Worm (Caenorhabditis elegans) whole organism, early embryonic: ENCODE measurements around the gene F42E11.3.

ENCODE experiments used
- B0310.2 ChIP-seq: sonication (generic microtip); optimal IDR thresholded peaks from 2 replicates; lab custom pipeline; 2016; ENCODE audit warnings: mild to moderate bottlenecking, missing genetic modification characterization, missing compliant biosample characterization
- F13C5.2 ChIP-seq: sonication (generic microtip); optimal IDR thresholded peaks from 2 replicates; lab custom pipeline; 2017; ENCODE audit warnings: mild to moderate bottlenecking, missing genetic modification characterization, inconsistent platforms, missing compliant biosample characterization
- aly-1 ChIP-seq: sonication (generic microtip); optimal IDR thresholded peaks from 2 replicates; lab custom pipeline; 2016; ENCODE audit warnings: missing genetic modification characterization, missing compliant biosample characterization
- ama-1 ChIP-seq: fragments of 150-350 bp; optimal IDR thresholded peaks from 2 replicates; lab custom pipeline; 2014
- ceh-13 ChIP-seq: fragments of 200-800 bp; sonication (Bioruptor generic); optimal IDR thresholded peaks from 2 replicates; lab custom pipeline; 2018; ENCODE audit warnings: mild to moderate bottlenecking, missing genetic modification characterization, missing compliant biosample characterization
- ceh-36 ChIP-seq: sonication (generic microtip); optimal IDR thresholded peaks from 2 replicates; lab custom pipeline; 2016; ENCODE audit warnings: missing genetic modification characterization, inconsistent platforms, missing compliant biosample characterization
- ets-7 ChIP-seq: sonication (generic microtip); optimal IDR thresholded peaks from 2 replicates; lab custom pipeline; 2016; ENCODE audit warnings: missing genotype, missing genetic modification characterization, missing compliant biosample characterization
- flt-1 ChIP-seq: fragments of 200-800 bp; sonication (Bioruptor generic); IDR thresholded peaks from 2 replicates; pipeline ENCODE4 v1.3.6; 2022; ENCODE audit warnings: missing genetic modification characterization, missing compliant biosample characterization
- hmbx-1 ChIP-seq: sonication (generic microtip); optimal IDR thresholded peaks from 2 replicates; lab custom pipeline; 2016; ENCODE audit warnings: mild to moderate bottlenecking, missing genetic modification characterization, missing compliant biosample characterization
- hmg-4 ChIP-seq: fragments of 200-800 bp; sonication (Bioruptor generic); optimal IDR thresholded peaks from 2 replicates; lab custom pipeline; 2018; ENCODE audit warnings: mild to moderate bottlenecking, missing genetic modification characterization, missing compliant biosample characterization
- hnd-1 ChIP-seq: sonication (generic microtip); optimal IDR thresholded peaks from 2 replicates; lab custom pipeline; 2016; ENCODE audit warnings: missing genetic modification characterization, missing compliant biosample characterization
- pes-1 ChIP-seq: fragments of 200-800 bp; sonication (Bioruptor generic); IDR thresholded peaks from 2 replicates; pipeline ENCODE4 v1.3.6; 2022; ENCODE audit warnings: missing genetic modification reagents, missing genetic modification characterization, missing compliant biosample characterization
- scrt-1 ChIP-seq: fragments of 200-800 bp; sonication (Bioruptor generic); IDR thresholded peaks from 2 replicates; pipeline ENCODE4 v1.3.6; 2022; ENCODE audit warnings: missing genetic modification characterization, missing compliant biosample characterization
- sea-1 ChIP-seq: fragments of 200-800 bp; sonication (Bioruptor generic); conservative IDR thresholded peaks from 2 replicates; pipeline ENCODE4 v1.3.6; 2022; ENCODE audit warnings: missing genetic modification characterization, missing compliant biosample characterization
- tbx-11 ChIP-seq: fragments of 200-800 bp; sonication (Bioruptor generic); IDR thresholded peaks from 2 replicates; pipeline ENCODE4 v1.3.6; 2022; ENCODE audit warnings: missing genetic modification characterization, missing compliant biosample characterization
- tbx-37 ChIP-seq: fragments of 200-800 bp; sonication (Bioruptor generic); conservative IDR thresholded peaks from 2 replicates; pipeline ENCODE4 v1.3.6; 2022; ENCODE audit warnings: missing genetic modification reagents, missing genetic modification characterization, missing compliant biosample characterization
- tra-4 ChIP-seq: sonication (generic microtip); optimal IDR thresholded peaks from 2 replicates; lab custom pipeline; 2017; ENCODE audit warnings: missing genetic modification characterization, missing compliant biosample characterization

The F42E11.3 gene

DNA sequence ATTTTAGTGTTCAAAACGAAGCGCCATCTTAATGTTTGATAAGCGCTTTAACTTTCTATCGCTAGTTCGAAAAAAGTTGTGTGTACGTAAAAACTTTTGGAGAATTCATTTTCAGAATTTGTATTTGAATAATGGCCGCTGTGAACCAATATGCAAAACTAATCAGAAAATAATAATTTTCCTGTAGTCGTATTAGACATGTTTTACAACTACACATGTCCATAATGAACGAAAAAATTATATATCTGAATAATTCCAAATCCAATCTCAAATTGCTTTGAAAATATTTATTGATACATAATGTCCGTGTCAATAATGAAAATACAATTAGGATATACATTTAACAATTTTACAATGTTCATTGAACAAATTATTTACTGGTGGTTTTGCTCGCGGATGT is 31.4 kb upstream of the F42E11.3 start:
- TF ChIP-seq flt-1: no peak

DNA sequence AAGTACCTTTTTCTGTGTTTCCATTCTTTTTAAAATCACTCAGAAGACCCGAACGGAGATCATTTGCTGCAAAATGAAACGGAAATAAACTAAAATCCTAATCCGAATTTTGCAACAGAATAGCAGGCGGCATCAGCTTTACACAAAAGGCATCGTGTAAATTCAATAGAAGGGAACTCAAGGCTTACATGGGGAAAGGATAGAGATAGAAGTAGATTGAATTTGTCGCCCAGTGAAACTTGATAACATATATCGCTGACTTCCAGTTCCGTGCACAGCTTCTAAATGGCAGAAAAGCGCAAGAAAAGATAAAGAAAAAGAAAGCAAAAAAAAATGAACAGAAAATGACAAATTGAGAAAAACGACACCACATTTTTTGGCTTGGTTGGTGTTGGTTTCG is 30.5 kb upstream of the F42E11.3 start, which contains the start of gene slo-2:
Gene slo-2, minus strand, starts transcription at position 24 of the 400 bp plus-strand sequence.
- no peak for TF ChIP-seq tbx-37
- no peak for TF ChIP-seq scrt-1 (GFP tag; lab: Robert Waterston, UW)
- TF ChIP-seq hmg-4 (GFP tag; lab: Kevin White, UChicago): no peak

DNA sequence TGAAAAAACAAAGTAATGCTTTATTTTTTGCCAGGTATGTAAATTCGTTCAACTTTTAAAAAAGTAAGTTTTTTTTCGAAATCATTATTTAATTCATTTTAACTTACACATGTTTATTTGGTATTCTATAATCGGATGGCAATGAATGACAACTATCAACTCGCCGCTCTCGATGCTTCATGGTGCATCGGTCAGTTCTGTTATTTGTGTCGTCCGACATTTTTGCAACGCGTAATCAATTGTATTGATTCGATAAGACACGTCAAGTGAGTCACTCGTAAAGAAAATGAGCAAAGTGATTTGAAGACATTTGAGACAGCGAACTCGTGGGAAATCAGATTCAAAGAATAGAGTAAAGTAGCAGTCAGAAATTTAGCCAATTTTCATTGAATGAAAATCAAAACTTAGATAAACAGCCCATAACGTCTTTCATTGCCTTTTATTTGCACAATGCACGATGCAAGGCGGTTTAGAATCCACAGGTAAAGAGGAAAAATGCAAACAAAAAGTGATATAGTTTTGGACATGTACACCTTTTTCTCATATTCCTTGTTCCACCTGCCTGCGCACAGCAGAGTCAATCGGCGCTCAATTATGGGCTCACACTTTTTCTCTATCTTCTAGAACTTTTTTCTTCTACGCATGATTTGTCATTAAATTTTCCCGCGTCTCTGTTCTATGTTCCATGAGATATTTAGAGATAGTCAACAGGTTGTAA is 25.2 kb upstream of the F42E11.3 start:
- no peak for TF ChIP-seq B0310.2 (tag; lab: Kevin White, UChicago)
- TF ChIP-seq sea-1 (GFP tag; lab: Robert Waterston, UW): no peak
- no peak for TF ChIP-seq ceh-36 (tag; lab: Kevin White, UChicago)
- no peak for TF ChIP-seq hmg-4 (GFP tag; lab: Kevin White, UChicago)
- TF ChIP-seq aly-1: no peak
- no peak for TF ChIP-seq ets-7 (tag; lab: Kevin White, UChicago)
- no peak for TF ChIP-seq hnd-1 (tag; lab: Kevin White, UChicago)
- no peak for TF ChIP-seq F13C5.2
- TF ChIP-seq pes-1 (GFP tag; lab: Robert Waterston, UW): no peak
- TF ChIP-seq tbx-11 (GFP tag; lab: Robert Waterston, UW): no peak
- no peak for TF ChIP-seq tra-4 (tag; lab: Kevin White, UChicago)
- TF ChIP-seq scrt-1 (GFP tag; lab: Robert Waterston, UW): no peak
- TF ChIP-seq hmbx-1 (tag; lab: Kevin White, UChicago): no peak
- TF ChIP-seq ama-1 (lab: Kevin White, UChicago): no peak
- TF ChIP-seq flt-1: no peak
- no peak for TF ChIP-seq ceh-13 (GFP tag; lab: Kevin White, UChicago)
- no peak for TF ChIP-seq tbx-37

DNA sequence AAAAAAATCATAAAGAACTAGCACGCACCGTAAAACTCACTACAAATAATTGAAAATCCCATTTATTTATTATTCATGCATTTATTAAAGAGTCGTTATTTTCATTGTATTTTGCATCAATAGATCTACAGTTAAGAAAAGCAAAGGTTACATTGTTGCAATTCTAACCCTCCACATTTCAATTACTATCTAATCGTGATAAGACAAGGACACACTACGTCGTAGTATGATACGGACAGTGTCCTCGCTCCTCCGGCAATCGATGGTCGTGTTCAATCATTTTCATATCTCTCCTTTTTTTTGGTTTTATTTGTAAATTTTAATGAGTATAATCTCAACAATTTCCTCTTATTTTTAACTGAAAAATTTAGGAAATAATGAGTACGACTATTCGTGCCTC is 17.5 kb upstream of the F42E11.3 start, which contains the start of gene prx-12:
Gene prx-12, plus strand, starts transcription at position 371 of the 400 bp plus-strand sequence.
- TF ChIP-seq aly-1: no peak
- TF ChIP-seq ets-7 (tag; lab: Kevin White, UChicago): no peak
- TF ChIP-seq ceh-13 (GFP tag; lab: Kevin White, UChicago): no peak
- TF ChIP-seq B0310.2 (tag; lab: Kevin White, UChicago): no peak
- TF ChIP-seq sea-1 (GFP tag; lab: Robert Waterston, UW): no peak
- no peak for TF ChIP-seq hnd-1 (tag; lab: Kevin White, UChicago)
- TF ChIP-seq pes-1 (GFP tag; lab: Robert Waterston, UW): no peak
- no peak for TF ChIP-seq ama-1 (lab: Kevin White, UChicago)
- TF ChIP-seq hmbx-1 (tag; lab: Kevin White, UChicago): no peak
- TF ChIP-seq tbx-37: no peak
- TF ChIP-seq flt-1: no peak

DNA sequence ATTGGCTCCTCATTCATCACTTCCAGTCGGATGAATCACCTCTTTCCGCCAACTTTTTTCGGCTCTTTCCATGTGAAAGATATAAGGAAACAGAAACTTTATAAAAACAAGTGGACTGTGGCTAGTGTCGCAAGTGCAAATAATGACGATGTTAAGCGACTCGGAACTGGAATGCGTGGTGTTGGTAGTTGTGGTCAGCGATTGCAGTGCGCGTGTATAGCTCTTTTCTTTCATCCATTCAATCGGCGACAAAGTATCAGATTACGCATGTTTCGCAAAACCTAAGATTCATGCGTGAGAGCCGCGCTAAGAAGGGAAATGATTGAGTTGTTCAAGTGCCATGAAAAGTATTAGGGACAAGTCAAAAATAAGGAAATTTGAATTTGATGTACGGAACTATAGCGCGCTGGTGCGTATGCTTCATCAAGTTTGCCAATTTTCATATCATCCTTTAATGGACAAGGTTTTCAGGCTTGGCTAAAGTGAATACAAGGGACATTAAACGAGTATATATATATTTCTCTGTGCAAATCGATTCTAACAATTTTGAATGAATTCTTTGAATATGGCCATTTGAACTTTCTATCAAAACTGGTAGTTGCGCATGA is 12.4 kb upstream of the F42E11.3 start:
- TF ChIP-seq hmg-4 (GFP tag; lab: Kevin White, UChicago): no peak
- no peak for TF ChIP-seq hnd-1 (tag; lab: Kevin White, UChicago)
- no peak for TF ChIP-seq hmbx-1 (tag; lab: Kevin White, UChicago)
- no peak for TF ChIP-seq ceh-36 (tag; lab: Kevin White, UChicago)

DNA sequence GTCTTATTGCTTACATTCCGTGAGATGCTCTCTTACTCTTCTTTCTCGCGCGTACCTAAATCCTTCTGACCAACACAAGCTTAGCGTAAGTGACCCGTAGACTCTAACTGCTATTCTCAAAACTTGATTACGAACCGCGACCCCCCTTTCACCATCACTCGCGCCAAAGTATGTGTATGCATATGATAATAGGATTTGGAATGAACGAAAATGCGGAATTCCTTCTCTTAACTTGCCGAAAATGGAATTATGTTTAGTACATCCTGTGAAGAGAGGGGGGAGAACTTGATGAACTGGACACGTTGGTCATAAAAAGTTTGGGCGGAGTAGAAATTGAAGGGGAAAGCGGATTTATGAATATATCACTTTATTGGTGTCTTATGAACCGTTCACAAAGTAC is 11.5 kb upstream of the F42E11.3 start:
- no peak for TF ChIP-seq flt-1
- no peak for TF ChIP-seq scrt-1 (GFP tag; lab: Robert Waterston, UW)
- no peak for TF ChIP-seq hmbx-1 (tag; lab: Kevin White, UChicago)
- no peak for TF ChIP-seq hnd-1 (tag; lab: Kevin White, UChicago)
- TF ChIP-seq sea-1 (GFP tag; lab: Robert Waterston, UW): no peak
- no peak for TF ChIP-seq pes-1 (GFP tag; lab: Robert Waterston, UW)
- TF ChIP-seq ceh-36 (tag; lab: Kevin White, UChicago): no peak
- TF ChIP-seq tbx-37: no peak
- no peak for TF ChIP-seq ceh-13 (GFP tag; lab: Kevin White, UChicago)
- no peak for TF ChIP-seq hmg-4 (GFP tag; lab: Kevin White, UChicago)
- TF ChIP-seq aly-1: no peak
- no peak for TF ChIP-seq ets-7 (tag; lab: Kevin White, UChicago)
- TF ChIP-seq ama-1 (lab: Kevin White, UChicago): no peak
- no peak for TF ChIP-seq tbx-11 (GFP tag; lab: Robert Waterston, UW)
- no peak for TF ChIP-seq B0310.2 (tag; lab: Kevin White, UChicago)
- TF ChIP-seq tra-4 (tag; lab: Kevin White, UChicago): no peak

DNA sequence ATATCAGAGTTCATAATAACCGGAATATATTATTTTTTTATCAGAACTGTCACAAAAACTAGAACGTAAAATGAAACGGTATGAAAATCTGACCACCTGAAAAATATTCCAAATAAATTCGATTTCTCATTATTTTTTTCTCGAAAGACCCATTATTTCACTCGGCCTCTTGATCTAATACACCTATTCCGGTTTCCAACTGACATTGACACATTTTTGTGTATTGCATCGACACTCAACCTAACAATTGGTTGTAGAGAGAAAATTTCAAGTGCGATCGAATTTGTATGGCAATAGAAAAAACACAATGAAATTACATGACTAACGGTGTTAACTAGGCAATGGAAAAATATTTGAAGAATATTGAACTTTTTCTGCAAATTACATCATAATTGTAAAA is 10.5 kb upstream of the F42E11.3 start:
- TF ChIP-seq pes-1 (GFP tag; lab: Robert Waterston, UW) (no peak), ama-1 (lab: Kevin White, UChicago) (no peak), scrt-1 (GFP tag; lab: Robert Waterston, UW) (no peak), tra-4 (tag; lab: Kevin White, UChicago) (no peak), sea-1 (GFP tag; lab: Robert Waterston, UW) (no peak), tbx-37 (no peak)
